Fruit fly (Drosophila melanogaster) Kc167 (cell line): ENCODE data around the gene CG32192.

Experiments
- Myc ChIP-seq: fragments of >200 bp; optimal IDR thresholded peaks from 2 replicates; lab custom pipeline; 2017; ENCODE audit warnings: missing external identifiers
- Sin3A ChIP-seq: fragments of >200 bp; optimal IDR thresholded peaks from 2 replicates; lab custom pipeline; 2018; ENCODE audit warnings: missing external identifiers
- h ChIP-seq: fragments of >200 bp; optimal IDR thresholded peaks from 3 replicates; lab custom pipeline; 2018; ENCODE audit warnings: missing external identifiers
- insv ChIP-seq: fragments of >200 bp; optimal IDR thresholded peaks from 3 replicates; lab custom pipeline; 2018; ENCODE audit warnings: missing external identifiers
- psq ChIP-seq: fragments of >200 bp; optimal IDR thresholded peaks from 2 replicates; lab custom pipeline; 2017; ENCODE audit warnings: missing external identifiers

- TF ChIP-seq Myc (no peak), psq (lab: Kevin White, UChicago) (no peak), insv (lab: Kevin White, UChicago) (no peak), h (lab: Kevin White, UChicago) (no peak), Sin3A (lab: Kevin White, UChicago) (no peak)
Observed at dm6 chr3L:18008747-18009383, 31.3 kb upstream of the CG32192 start.
